Fruit fly (Drosophila melanogaster): Measurements from ENCODE around the gene CG4045.

DNA sequence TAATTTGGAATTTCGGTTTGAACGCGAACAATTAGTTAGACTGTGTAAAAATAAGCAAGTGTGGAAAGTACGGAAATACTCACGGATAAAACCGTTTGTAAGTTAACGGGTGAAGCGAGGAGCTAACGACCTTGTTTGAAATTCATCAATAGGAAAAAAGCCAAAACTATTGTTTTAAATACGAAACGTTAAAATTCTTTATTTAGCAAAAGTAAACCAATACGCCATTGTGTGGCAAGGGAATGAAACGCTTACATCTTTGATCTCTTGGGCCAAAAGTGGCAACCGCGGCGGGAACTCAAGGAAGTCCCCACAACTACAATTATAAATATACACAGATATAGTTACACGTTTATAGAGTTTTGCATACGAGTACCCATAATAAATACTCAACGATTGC lies 9.4 kb downstream of the CG4045 start, which contains the start of gene CG14054:
- no peak for TF ChIP-seq CG8159 (tag; optimal IDR thresholded peaks at IDR 0.05)
- TF ChIP-seq EcR (GFP tag; optimal IDR thresholded peaks at IDR 0.05) = no peak
- TF ChIP-seq CG9948 (tag; optimal IDR thresholded peaks at IDR 0.05) = no peak
- no peak for TF ChIP-seq CG8301 (tag; optimal IDR thresholded peaks at IDR 0.05)
- no peak for TF ChIP-seq CG17806 (tag; optimal IDR thresholded peaks at IDR 0.05)
- no peak for TF ChIP-seq CG12605 (GFP tag; IDR thresholded peaks at IDR 0.05)
- TF ChIP-seq CG34367 (tag; optimal IDR thresholded peaks at IDR 0.05) = no peak
- TF ChIP-seq CG14655 (GFP tag; optimal IDR thresholded peaks at IDR 0.05) = no peak
- TF ChIP-seq Ets98B (GFP tag; IDR thresholded peaks at IDR 0.05) = no peak
- no peak for TF ChIP-seq CG10348 (GFP tag; IDR thresholded peaks at IDR 0.05)
- no peak for TF ChIP-seq CG4496 (GFP tag; IDR thresholded peaks at IDR 0.05)
- TF ChIP-seq Pif1A (GFP tag; optimal IDR thresholded peaks at IDR 0.05) = no peak
- no peak for TF ChIP-seq rn (GFP tag; IDR thresholded peaks at IDR 0.05)
- TF ChIP-seq Pif1B (GFP tag; optimal IDR thresholded peaks at IDR 0.05) = no peak

Data from whole organism, pupa.